Fruit fly (Drosophila melanogaster) whole organism: Measurements from ENCODE around the gene Fbw5.

Experiments
- CG8478 ChIP-seq: fragments of >200 bp; optimal IDR thresholded peaks from 2 replicates; lab custom pipeline; 2018; ENCODE audit warnings: inconsistent platforms
- Dll ChIP-seq: fragments of >200 bp; optimal IDR thresholded peaks from 2 replicates; lab custom pipeline; 2017
- EcR ChIP-seq, 2 experiments: fragments of >200 bp; optimal IDR thresholded peaks; 2 replicates each; lab custom pipeline; 2017; ENCODE audit warnings: missing biosample characterization in 2 of 2, missing genetic modification characterization in 2 of 2, missing genetic modification reagents in 2 of 2
- pan ChIP-seq: fragments of >200 bp; optimal IDR thresholded peaks from 2 replicates; lab custom pipeline; 2017
- psq ChIP-seq: fragments of >200 bp; optimal IDR thresholded peaks from 2 replicates; lab custom pipeline; 2017
- usp ChIP-seq: fragments of >200 bp; optimal IDR thresholded peaks from 2 replicates; lab custom pipeline; 2017; ENCODE audit warnings: missing biosample characterization, missing genetic modification characterization, mixed read lengths

- TF ChIP-seq psq (lab: Kevin White, UChicago) (no peak), Dll (lab: Kevin White, UChicago) (no peak), EcR (GFP tag; optimal IDR thresholded peaks at IDR 0.05; lab: Kevin White, UChicago) (no peak), pan (lab: Kevin White, UChicago) (no peak), CG8478 (no peak), usp (no peak)
These were observed 8.6 kb upstream of the Fbw5 start for dm6 chr2L:6074314-6074713.
